Worm (Caenorhabditis elegans): ENCODE measurements around the gene sru-45.

sru-45 gene

ce11 chrV:16537908-16538446 lies 27.8 kb upstream of the sru-45 start, which contains the start of gene Y32B12B.2 (continued):
- TF ChIP-seq F57C9.4 (tag; optimal IDR thresholded peaks at IDR 0.05) (no peak), T26A5.8 (tag; optimal IDR thresholded peaks at IDR 0.05) (no peak), lir-1 (GFP tag; conservative IDR thresholded peaks at IDR 0.05) (peak; percentile 28; the same call in 1 of the 2 replicates), let-607 (tag; optimal IDR thresholded peaks at IDR 0.05) (peak in 1 of 2 experiments; percentile 52), lag-1 (GFP tag; IDR thresholded peaks at IDR 0.05) (no peak), ztf-25 (GFP tag; IDR thresholded peaks at IDR 0.05) (no peak), F49E8.2 (tag; optimal IDR thresholded peaks at IDR 0.05; ENCODE audit: insufficient read depth) (peak; percentile 33), xnd-1 (tag; optimal IDR thresholded peaks at IDR 0.05) (peak; percentile 38), rcor-1 (GFP tag; IDR thresholded peaks at IDR 0.05) (0 out of 2 replicates have a peak, but pooled peaks have one; percentile 15), mel-28 (tag; optimal IDR thresholded peaks at IDR 0.05; ENCODE audit: borderline replicate concordance) (no peak), ceh-27 (GFP tag; optimal IDR thresholded peaks at IDR 0.05) (peak; percentile 8), unc-130 (GFP tag; optimal IDR thresholded peaks at IDR 0.05) (peak; percentile 26)

- TF ChIP-seq F39B2.1 (GFP tag; IDR thresholded peaks at IDR 0.05) (no peak), athp-1 (tag; optimal IDR thresholded peaks at IDR 0.05) (no peak), snpc-1.3 (tag; optimal IDR thresholded peaks at IDR 0.05; ENCODE audit: insufficient read depth) (no peak), Y56A3A.18 (GFP tag; IDR thresholded peaks at IDR 0.05) (no peak), ZK185.1 (tag; optimal IDR thresholded peaks at IDR 0.05; ENCODE audit: poor library complexity, severe bottlenecking) (no peak), F33H1.4 (GFP tag; IDR thresholded peaks at IDR 0.05) (no peak), madf-10 (tag; optimal IDR thresholded peaks at IDR 0.05) (no peak), sea-2 (GFP tag; IDR thresholded peaks at IDR 0.05) (no peak), B0035.1 (tag; optimal IDR thresholded peaks at IDR 0.05) (no peak), T07F8.4 (tag; optimal IDR thresholded peaks at IDR 0.05) (no peak), ceh-79 (tag; optimal IDR thresholded peaks at IDR 0.05) (no peak), mes-4 (tag; optimal IDR thresholded peaks at IDR 0.05) (no peak), hlh-26 (GFP tag; conservative IDR thresholded peaks at IDR 0.05) (no peak), ekl-4 (GFP tag; IDR thresholded peaks at IDR 0.05) (no peak), lin-54 (GFP tag; optimal IDR thresholded peaks at IDR 0.05) (no peak), hmg-20 (GFP tag; IDR thresholded peaks at IDR 0.05) (no peak), tbp1 (GFP tag; optimal IDR thresholded peaks at IDR 0.05) (no peak), akir-1 (GFP tag; optimal IDR thresholded peaks at IDR 0.05) (no peak), lin-26 (GFP tag; IDR thresholded peaks at IDR 0.05) (no peak), ceh-58 (GFP tag; IDR thresholded peaks at IDR 0.05) (no peak)
These were observed 26.1 kb upstream of the sru-45 start for ce11 chrV:16539666-16540065.

- TF ChIP-seq ztf-28 (GFP tag; IDR thresholded peaks at IDR 0.05) (no peak), athp-1 (tag; optimal IDR thresholded peaks at IDR 0.05) (no peak), egl-18 (GFP tag; IDR thresholded peaks at IDR 0.05) (no peak), bed-1 (GFP tag; IDR thresholded peaks at IDR 0.05) (no peak), mxl-1 (tag; optimal IDR thresholded peaks at IDR 0.05) (no peak)
These were observed 25.1 kb upstream of the sru-45 start for ce11 chrV:16540657-16541056.

Measured in whole organism, young adult.